Fruit fly (Drosophila melanogaster): ENCODE data around the gene Ir94e.
A peak's percentile ranks its signal among the peaks of the same experiment; 100 is the strongest.

Ir94e gene

dm6 chr3R:23356920-23357386 is 48.4 kb upstream of the Ir94e start (continued):
- TF ChIP-seq CG3281 (GFP tag; optimal IDR thresholded peaks at IDR 0.05) (peak; percentile 59), esg (GFP tag; conservative IDR thresholded peaks at IDR 0.05) (peak; percentile 81), schlank (tag; optimal IDR thresholded peaks at IDR 0.05) (no peak), Gug (GFP tag; IDR thresholded peaks at IDR 0.05) (no peak), CG8089 (GFP tag; optimal IDR thresholded peaks at IDR 0.05) (no peak), Spps (tag; optimal IDR thresholded peaks at IDR 0.05) (peak; percentile 18), Oaz (GFP tag; IDR thresholded peaks at IDR 0.05) (peak; percentile 58), Neu2 (GFP tag; optimal IDR thresholded peaks at IDR 0.05; ENCODE audit: borderline replicate concordance) (no peak), CG14667 (GFP tag; IDR thresholded peaks at IDR 0.05) (peak; percentile 49; the same call in 1 of the 2 replicates), CG10565 (GFP tag; optimal IDR thresholded peaks at IDR 0.05) (no peak), CoRest (tag; optimal IDR thresholded peaks at IDR 0.05) (peak; percentile 97), bowl (GFP tag; IDR thresholded peaks at IDR 0.05) (peak; percentile 40; the same call in 1 of the 2 replicates), slbo (GFP tag; IDR thresholded peaks at IDR 0.05) (peak; percentile 85), nom (GFP tag; optimal IDR thresholded peaks at IDR 0.05) (peak; percentile 30), CG30020 (tag; optimal IDR thresholded peaks at IDR 0.05) (peak; percentile 71), chn (GFP tag; optimal IDR thresholded peaks at IDR 0.05) (no peak), CG11093 (GFP tag; IDR thresholded peaks at IDR 0.05) (peak; percentile 57; the same call in 2 of the 3 replicates), CG3407 (GFP tag; optimal IDR thresholded peaks at IDR 0.05) (peak; percentile 66), ttk (GFP tag; IDR thresholded peaks at IDR 0.05) (peak; percentile 64), CG7839 (tag; optimal IDR thresholded peaks at IDR 0.05) (peak; percentile 92), Blimp-1 (GFP tag; optimal IDR thresholded peaks at IDR 0.05) (peak; percentile 80), CG18011 (GFP tag; optimal IDR thresholded peaks at IDR 0.05) (peak; percentile 36), Atf6 (GFP tag; IDR thresholded peaks at IDR 0.05) (peak; percentile 79), Hr3 (GFP tag; optimal IDR thresholded peaks at IDR 0.05) (peak; percentile 89), Scr (GFP tag; IDR thresholded peaks at IDR 0.05; ENCODE audit: partially characterized antibody) (no peak), Opbp (GFP tag; IDR thresholded peaks at IDR 0.05; ENCODE audit: partially characterized antibody) (no peak), CG7928 (GFP tag; optimal IDR thresholded peaks at IDR 0.05) (no peak), seq (GFP tag; IDR thresholded peaks at IDR 0.05) (peak; percentile 78), CG2120 (GFP tag; optimal IDR thresholded peaks at IDR 0.05) (peak; percentile 65), Fer3 (tag; optimal IDR thresholded peaks at IDR 0.05) (peak; percentile 83), CG30431 (GFP tag; optimal IDR thresholded peaks at IDR 0.05) (peak; percentile 48), Bdp1 (GFP tag; optimal IDR thresholded peaks at IDR 0.05) (no peak), zf30C (GFP tag; optimal IDR thresholded peaks at IDR 0.05) (no peak), CG6791 (GFP tag; IDR thresholded peaks at IDR 0.05; ENCODE audit: partially characterized antibody) (no peak), CG7271 (tag; optimal IDR thresholded peaks at IDR 0.05) (peak; percentile 55), bcd (GFP tag; optimal IDR thresholded peaks at IDR 0.05) (peak; percentile 81), CG14860 (GFP tag; IDR thresholded peaks at IDR 0.05; ENCODE audit: partially characterized antibody) (no peak), Atf-2 (GFP tag; optimal IDR thresholded peaks at IDR 0.05) (no peak), Meics (GFP tag; optimal IDR thresholded peaks at IDR 0.05) (peak; percentile 69), CG12236 (GFP tag; optimal IDR thresholded peaks at IDR 0.05) (no peak), CG7357 (GFP tag; IDR thresholded peaks at IDR 0.05) (peak; percentile 65; the same call in 2 of the 3 replicates), pan (optimal IDR thresholded peaks at IDR 0.05) (no peak), pan (GFP tag; optimal IDR thresholded peaks at IDR 0.05 in 1 of 2, IDR thresholded peaks at IDR 0.05 in 1 of 2) (peak in 1 of 2 experiments; percentile 87), Usf (GFP tag; optimal IDR thresholded peaks at IDR 0.05) (peak; percentile 74), nmo (GFP tag; optimal IDR thresholded peaks at IDR 0.05) (peak; percentile 94), CG8281 (tag; optimal IDR thresholded peaks at IDR 0.05) (no peak), D19A (tag; optimal IDR thresholded peaks at IDR 0.05) (peak; percentile 88), CG9932 (GFP tag; IDR thresholded peaks at IDR 0.05) (peak; percentile 66), Dref (GFP tag; IDR thresholded peaks at IDR 0.05) (no peak), caup (GFP tag; optimal IDR thresholded peaks at IDR 0.05; ENCODE audit: severe bottlenecking) (peak; percentile 74)

All from whole organism, embryonic.